Worm (Caenorhabditis elegans) whole organism, dauer: ENCODE measurements around the gene K03H1.11.

Experiments used
- unc-62 ChIP-seq: sonication (generic microtip); optimal IDR thresholded peaks from 2 replicates; lab custom pipeline; 2017; ENCODE audit warnings: missing biosample characterization, missing genetic modification reagents, missing genetic modification characterization

K03H1.11 gene

DNA sequence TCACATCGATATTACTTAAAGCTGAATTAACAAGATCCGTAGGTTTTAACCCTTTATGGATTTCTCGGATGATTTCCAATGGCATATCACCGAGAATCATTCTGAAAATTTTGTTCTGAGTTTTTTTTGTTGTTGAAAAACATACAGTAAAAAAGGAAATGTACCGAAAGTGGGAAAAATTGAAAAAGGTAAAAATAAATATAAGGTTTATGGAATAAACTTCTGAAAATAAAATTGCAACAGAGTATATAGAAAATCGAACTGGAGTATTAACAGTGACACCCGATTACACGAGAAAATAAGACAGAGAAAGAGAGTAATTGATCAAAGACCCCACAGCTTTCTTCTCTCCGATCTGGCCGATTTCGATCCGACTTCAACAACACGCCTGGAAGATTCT is at the start of gene K03H1.11:
K03H1.11 (minus strand) TSS at position 101 of the 400 bp plus-strand sequence.
- TF ChIP-seq unc-62 (GFP tag; lab: Kevin White, UChicago): no peak

- TF ChIP-seq unc-62 (GFP tag; lab: Kevin White, UChicago): no peak
Measured at ce11 chrIII:10001060-10001459, 49.3 kb upstream of the K03H1.11 start, which contains the start of gene C05B5.5. Gene C05B5.5, plus strand, starts transcription at chrIII:10001360.

DNA sequence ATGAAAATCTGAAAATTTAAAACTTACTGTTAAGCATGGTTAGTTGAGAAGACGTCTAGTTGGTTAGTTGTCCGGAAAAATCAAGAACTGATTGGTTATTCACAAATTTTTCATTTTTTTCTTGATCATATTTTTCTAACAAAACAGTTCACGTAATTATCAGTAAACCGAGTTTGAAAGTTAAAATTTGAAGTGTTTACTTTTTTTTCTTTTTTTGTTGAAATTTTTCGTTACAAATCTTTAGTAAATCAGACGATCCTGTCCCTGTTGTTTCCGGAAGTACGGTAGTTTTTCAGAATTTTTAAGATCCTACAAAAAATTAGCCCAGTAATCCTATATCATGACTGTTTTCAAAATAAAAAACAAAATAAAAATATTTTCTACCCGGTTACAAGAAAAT is 48.7 kb upstream of the K03H1.11 start, which contains the start of gene C05B5.2:
C05B5.2 (minus strand) TSS at position 101 of the 400 bp plus-strand sequence.
- TF ChIP-seq unc-62 (GFP tag; lab: Kevin White, UChicago): no peak

ce11 chrIII:9999235-9999634 is 47.5 kb upstream of the K03H1.11 start, which contains the start of gene C05B5.17:
Gene C05B5.17, minus strand, starts transcription at chrIII:9999335.
- TF ChIP-seq unc-62 (GFP tag; lab: Kevin White, UChicago): no peak

DNA sequence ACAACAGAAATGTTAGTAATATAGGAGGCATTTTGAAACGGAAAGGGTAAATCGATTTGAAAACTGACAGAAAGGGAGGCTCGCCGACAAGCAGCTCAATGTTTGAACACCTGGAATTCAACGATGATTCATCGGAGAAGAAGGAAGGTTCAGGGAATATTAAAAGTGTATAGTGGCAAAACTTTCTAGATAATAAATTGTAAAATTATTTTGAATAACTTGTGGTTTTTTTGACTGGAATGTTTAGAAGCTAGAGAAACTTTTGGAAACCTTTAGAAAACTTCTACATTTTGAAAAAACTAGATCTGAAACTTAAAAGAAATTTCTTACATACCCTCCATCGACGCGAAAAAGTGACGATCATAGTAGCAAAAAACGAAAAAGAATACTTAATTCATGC is 46.1 kb upstream of the K03H1.11 start, which contains the start of gene pqn-8:
pqn-8 (minus strand) TSS at position 101 of the 400 bp plus-strand sequence.
- no peak for TF ChIP-seq unc-62 (GFP tag; lab: Kevin White, UChicago)

DNA sequence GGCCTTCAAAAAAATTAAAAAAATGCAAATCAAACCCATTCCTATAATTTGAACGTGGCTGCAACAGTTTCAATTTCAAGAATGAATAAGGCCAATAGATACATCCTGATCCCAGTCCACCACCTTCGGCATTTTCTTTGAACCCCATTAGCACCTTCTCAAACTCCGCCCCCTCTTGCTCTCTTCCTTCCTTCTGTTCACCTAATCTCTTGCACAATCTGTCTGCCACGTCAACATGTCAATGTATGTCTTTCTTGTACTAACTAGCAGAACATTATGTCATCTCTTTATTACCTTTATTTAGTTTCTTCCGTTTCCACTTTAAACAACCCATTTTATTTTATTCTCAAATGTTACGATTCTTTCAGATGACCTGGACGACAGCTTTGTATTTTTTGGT is 41.8 kb upstream of the K03H1.11 start, which contains the start of gene C05B5.4:
C05B5.4 (plus strand) TSS at position 351 of the 400 bp plus-strand sequence.
- TF ChIP-seq unc-62 (GFP tag; lab: Kevin White, UChicago): no peak

ce11 chrIII:9991324-9991723 is 39.6 kb upstream of the K03H1.11 start:
- no peak for TF ChIP-seq unc-62 (GFP tag; lab: Kevin White, UChicago)

DNA sequence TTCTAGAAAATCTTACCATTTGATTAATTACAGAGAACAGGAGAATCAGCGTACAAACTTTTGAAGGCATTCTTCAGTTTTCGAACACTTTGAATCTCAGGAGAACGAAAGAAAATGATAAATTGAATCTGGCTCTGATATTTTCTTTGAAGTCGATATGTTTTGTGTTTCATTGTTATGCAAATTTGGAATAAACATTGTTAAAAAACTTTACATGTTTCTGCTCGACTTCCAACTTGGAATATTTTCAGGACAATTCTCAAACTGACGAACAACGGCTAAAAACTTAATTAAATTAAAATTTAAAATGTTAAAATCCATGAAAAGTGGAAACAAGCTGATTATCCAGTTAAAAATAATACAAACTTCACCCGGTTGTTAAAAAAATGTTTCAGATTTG is 36.6 kb upstream of the K03H1.11 start, which contains the start of gene C05B5.1:
C05B5.1 (minus strand) TSS at position 101 of the 400 bp plus-strand sequence.
- TF ChIP-seq unc-62 (GFP tag; lab: Kevin White, UChicago): no peak

DNA sequence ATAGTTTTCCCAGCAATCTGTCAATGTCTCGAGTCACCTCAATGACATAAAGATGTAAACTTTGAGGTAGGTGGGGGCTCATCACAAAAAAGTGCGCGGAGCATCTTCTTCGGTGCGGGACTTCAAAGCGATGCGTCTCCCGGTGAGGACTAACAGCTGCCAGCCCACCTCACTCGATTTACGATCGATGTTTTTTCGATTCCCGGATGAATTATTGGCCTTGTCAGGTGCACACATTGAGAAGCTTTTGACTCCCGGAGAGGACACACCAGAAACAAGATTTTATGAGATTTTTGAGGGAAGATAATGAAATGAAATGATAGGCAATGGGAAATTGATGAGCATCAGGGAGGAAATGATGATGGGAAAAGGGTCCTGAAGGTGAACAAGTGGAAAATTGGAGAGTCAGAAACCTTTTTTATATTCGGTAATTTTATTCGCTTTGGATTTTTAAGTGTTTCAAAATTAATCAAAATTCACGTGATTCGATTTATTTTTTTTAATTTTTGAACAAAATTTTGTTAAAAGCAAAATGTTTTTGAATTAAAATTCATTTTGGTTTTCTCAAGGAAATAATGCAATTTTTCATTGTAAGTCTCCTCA is 35.2 kb upstream of the K03H1.11 start, which contains the start of gene C05B5.12:
C05B5.12 (plus strand) TSS at position 553 of the 603 bp plus-strand sequence.
- no peak for TF ChIP-seq unc-62 (GFP tag; lab: Kevin White, UChicago)

- TF ChIP-seq unc-62 (GFP tag; lab: Kevin White, UChicago): no peak
Measured at ce11 chrIII:9985542-9985941, 33.8 kb upstream of the K03H1.11 start.

ce11 chrIII:9984604-9985003 is 32.8 kb upstream of the K03H1.11 start:
- TF ChIP-seq unc-62 (GFP tag; lab: Kevin White, UChicago): no peak

DNA sequence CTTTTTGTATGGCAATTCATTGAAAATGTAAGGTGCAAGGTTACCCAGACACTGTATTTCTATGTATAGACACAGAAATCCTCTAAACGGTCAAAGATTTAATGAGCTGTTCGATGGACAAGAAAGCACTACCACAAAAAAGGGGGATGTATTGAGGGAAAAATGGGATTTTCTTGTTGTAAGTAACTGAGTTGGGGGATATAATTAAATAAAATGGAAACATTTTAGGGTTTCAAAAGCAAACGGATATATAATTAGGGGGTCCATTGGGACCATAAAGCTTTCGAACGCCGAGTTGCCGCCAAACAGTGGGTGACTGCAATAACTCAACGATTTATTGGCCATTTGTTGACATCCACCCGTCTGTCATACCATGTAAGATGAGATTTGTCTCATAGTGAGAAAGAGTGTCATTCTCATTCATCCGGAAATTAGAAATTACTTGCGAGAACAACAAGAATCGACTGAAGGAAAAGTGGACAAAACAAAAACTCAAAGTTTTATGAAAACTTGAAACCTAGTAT is 30.4 kb upstream of the K03H1.11 start:
- TF ChIP-seq unc-62 (GFP tag; lab: Kevin White, UChicago): no peak

DNA sequence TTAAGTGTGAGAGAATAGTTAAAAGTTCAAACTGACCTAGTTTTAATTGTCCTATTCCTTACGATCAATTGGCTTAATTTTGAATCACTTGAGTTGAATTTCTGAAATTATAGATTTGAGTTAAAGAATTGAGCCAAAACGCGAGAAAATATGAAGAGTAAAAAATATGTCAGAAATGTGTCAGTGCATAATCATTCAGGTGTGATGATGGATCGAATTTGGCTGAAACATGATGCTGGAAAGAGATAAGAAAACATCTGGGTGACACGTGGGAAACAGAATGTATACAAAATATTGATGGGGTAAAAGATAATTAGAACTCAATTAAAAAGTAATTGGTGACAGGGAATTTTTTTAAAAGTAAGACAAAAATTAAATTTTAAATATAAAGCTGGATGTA is 22.0 kb upstream of the K03H1.11 start, which contains the start of gene R10E12.2:
R10E12.2 (minus strand) TSS at position 101 of the 400 bp plus-strand sequence.
- no peak for TF ChIP-seq unc-62 (GFP tag; lab: Kevin White, UChicago)

DNA sequence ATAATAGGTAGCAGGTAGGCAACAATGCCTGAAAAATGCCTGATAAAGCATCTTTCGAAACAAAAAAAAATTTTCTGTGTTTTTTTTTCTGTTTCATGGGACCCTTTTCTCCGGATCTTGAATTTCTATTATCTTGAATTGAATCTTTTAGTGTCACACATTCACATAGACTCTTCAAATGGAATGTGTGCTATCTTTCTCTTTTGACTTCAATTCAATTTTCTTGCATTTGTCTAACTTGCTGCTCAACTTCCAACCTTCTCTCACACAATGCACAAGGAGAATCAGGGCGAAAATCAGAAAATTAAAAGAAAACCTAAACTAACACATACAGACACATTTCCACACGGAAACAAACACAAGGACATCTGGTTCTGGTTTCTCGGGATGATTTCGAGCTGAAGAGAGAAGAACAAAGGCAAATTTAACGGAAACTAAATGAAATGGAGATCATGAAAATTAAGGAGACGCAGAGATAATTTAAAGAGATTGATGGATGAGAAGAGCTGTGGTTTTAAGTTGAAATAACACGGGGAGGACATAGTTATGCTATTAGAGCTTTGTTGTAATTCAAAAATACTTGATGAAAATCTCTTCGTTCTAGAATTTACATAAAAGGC is 20.5 kb upstream of the K03H1.11 start:
- no peak for TF ChIP-seq unc-62 (GFP tag; lab: Kevin White, UChicago)

DNA sequence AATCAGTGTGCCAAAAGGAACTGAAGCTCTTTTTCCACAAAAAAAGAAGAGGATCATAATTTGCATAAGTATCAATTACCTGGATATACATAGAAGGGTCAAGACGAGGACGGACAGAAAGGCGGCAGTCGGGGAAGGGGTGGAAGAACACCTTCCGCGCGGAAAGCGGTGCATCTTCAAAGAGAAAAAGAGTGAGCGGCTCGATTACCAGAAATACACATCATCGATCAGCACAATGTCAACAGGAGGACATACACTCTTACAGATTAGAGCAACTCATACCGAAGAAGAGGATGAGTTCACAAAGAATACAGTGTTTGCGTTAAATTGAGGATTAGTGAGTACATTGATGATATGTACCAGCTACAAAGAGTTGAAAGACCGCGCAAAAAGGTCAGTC is 17.6 kb upstream of the K03H1.11 start:
- TF ChIP-seq unc-62 (GFP tag; lab: Kevin White, UChicago): no peak

ce11 chrIII:9965444-9965843 is 13.7 kb upstream of the K03H1.11 start:
- no peak for TF ChIP-seq unc-62 (GFP tag; lab: Kevin White, UChicago)
